Worm (Caenorhabditis elegans): ENCODE data around the gene lev-9.

The lev-9 gene

DNA sequence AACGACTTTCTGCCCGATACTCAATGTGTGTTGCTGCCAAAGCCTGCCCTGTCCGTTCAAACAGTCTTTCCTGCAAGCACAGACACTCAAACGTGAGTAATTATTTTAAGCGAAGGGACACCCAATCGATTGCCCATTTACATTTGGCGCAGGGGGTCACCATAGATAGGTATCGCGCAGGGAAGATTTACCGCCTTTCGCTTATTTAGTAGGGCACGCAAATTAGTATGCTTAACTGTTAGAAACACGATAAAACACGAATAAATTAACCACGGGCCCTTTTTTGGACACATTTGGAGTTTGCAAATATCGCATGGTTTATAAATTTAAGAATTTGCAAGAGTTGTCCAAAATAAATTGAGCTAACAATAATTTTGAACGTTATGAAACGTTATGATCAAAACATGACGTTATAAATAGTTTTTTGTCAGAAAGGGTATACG lies 4.9 kb upstream of the lev-9 start (continued):
- TF ChIP-seq unc-86 (tag; optimal IDR thresholded peaks at IDR 0.05) (peak; percentile 98), elt-2 (tag; optimal IDR thresholded peaks at IDR 0.05) (peak; percentile 96), nhr-84 (tag; optimal IDR thresholded peaks at IDR 0.05) (peak; percentile 52), lin-15B (tag; optimal IDR thresholded peaks at IDR 0.05) (peak; percentile 29), lin-13 (GFP tag; optimal IDR thresholded peaks at IDR 0.05) (peak; percentile 95)

DNA sequence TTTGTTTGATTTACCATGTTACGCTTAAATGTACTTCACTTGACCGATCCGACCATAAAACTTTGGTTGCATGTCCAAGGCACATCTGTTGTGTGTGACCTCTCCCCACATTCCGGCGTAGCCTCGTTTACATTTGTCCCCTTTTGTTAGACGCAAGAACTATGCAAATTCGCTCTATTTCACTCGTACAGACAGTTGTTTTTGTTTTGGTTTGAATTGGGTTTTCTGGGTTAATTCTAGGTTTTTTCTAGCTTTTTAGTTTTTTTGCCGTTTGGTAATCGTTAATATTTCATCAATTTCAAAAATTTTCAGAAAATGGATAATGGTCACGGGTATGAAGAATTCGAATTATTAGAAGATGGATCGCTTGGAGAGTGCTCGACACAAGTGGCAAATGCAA lies 1.3 kb upstream of the lev-9 start, which contains the start of gene mom-1:
TSS of gene mom-1 (plus strand) at position 301 of the 400 bp plus-strand sequence.
- no peak for TF ChIP-seq isw-1 (GFP tag; IDR thresholded peaks at IDR 0.05)
- no peak for TF ChIP-seq lir-3 (tag; optimal IDR thresholded peaks at IDR 0.05; ENCODE audit: poor library complexity)
- no peak for TF ChIP-seq nhr-237 (tag; optimal IDR thresholded peaks at IDR 0.05)
- no peak for TF ChIP-seq efl-1 (optimal IDR thresholded peaks at IDR 0.05)
- no peak for TF ChIP-seq efl-1 (GFP tag; optimal IDR thresholded peaks at IDR 0.05 in 1 of 2)
- no peak for TF ChIP-seq nhr-19 (GFP tag; conservative IDR thresholded peaks at IDR 0.05)
- TF ChIP-seq sup-37 (GFP tag; optimal IDR thresholded peaks at IDR 0.05): no peak
- TF ChIP-seq ceh-90 (tag; optimal IDR thresholded peaks at IDR 0.05): no peak
- TF ChIP-seq mef-2 (tag; optimal IDR thresholded peaks at IDR 0.05): no peak
- TF ChIP-seq elt-3 (tag; optimal IDR thresholded peaks at IDR 0.05): no peak
- no peak for TF ChIP-seq efl-3 (GFP tag; optimal IDR thresholded peaks at IDR 0.05)
- TF ChIP-seq hlh-4 (tag; optimal IDR thresholded peaks at IDR 0.05): no peak
- TF ChIP-seq ces-1 (GFP tag; optimal IDR thresholded peaks at IDR 0.05): no peak
- TF ChIP-seq sptf-1 (tag; optimal IDR thresholded peaks at IDR 0.05): no peak
- no peak for TF ChIP-seq lin-14 (GFP tag; optimal IDR thresholded peaks at IDR 0.05)
- TF ChIP-seq ets-5 (GFP tag; IDR thresholded peaks at IDR 0.05): no peak
- no peak for TF ChIP-seq blmp-1 (tag; optimal IDR thresholded peaks at IDR 0.05)
- no peak for TF ChIP-seq snpc-4 (tag; optimal IDR thresholded peaks at IDR 0.05)
- no peak for TF ChIP-seq grh-1 (GFP tag; IDR thresholded peaks at IDR 0.05)
- TF ChIP-seq ama-1 (optimal IDR thresholded peaks at IDR 0.05): no peak

DNA sequence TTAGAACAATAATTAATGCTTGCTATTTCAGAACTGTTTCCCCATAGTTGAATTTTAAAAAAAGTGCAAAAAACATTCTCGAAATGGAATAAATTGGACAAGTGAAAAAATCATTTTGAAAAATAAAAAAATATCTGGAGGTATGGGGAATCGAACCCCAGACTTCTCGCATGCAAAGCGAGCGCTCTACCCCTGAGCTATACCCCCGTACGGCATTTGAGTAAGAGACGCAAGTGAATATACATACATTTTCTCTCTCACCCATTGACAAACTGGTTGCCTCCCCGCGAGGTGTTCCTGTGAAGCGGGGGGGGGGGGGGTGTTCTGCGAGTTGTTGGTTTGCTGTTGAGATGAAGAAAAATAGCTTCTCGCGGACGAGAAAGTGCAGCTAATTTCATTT lies 611 bp upstream of the lev-9 start:
- TF ChIP-seq nhr-84 (tag; optimal IDR thresholded peaks at IDR 0.05): no peak
- TF ChIP-seq ceh-8 (GFP tag; optimal IDR thresholded peaks at IDR 0.05): no peak
- TF ChIP-seq elt-3 (tag; optimal IDR thresholded peaks at IDR 0.05): peak in 1 of 6 experiments; percentile 31
- no peak for TF ChIP-seq sox-4 (tag; optimal IDR thresholded peaks at IDR 0.05)
- no peak for TF ChIP-seq alr-1 (tag; optimal IDR thresholded peaks at IDR 0.05; ENCODE audit: borderline replicate concordance)
- TF ChIP-seq mef-2 (tag; optimal IDR thresholded peaks at IDR 0.05): no peak
- no peak for TF ChIP-seq sptf-1 (tag; optimal IDR thresholded peaks at IDR 0.05)
- TF ChIP-seq fos-1 (tag; optimal IDR thresholded peaks at IDR 0.05): no peak
- TF ChIP-seq efl-1 (optimal IDR thresholded peaks at IDR 0.05): peak; percentile 2 to 9
- no peak for TF ChIP-seq efl-1 (GFP tag; optimal IDR thresholded peaks at IDR 0.05 in 1 of 2)
- peak; percentile 17 for TF ChIP-seq zip-4 (GFP tag; optimal IDR thresholded peaks at IDR 0.05)
- peak; percentile 27 for TF ChIP-seq fkh-8 (tag; optimal IDR thresholded peaks at IDR 0.05)
- TF ChIP-seq nhr-19 (GFP tag; conservative IDR thresholded peaks at IDR 0.05): peak; percentile 65
- no peak for TF ChIP-seq sup-37 (GFP tag; optimal IDR thresholded peaks at IDR 0.05)
- peak; percentile 12 to 52 for TF ChIP-seq lin-35 (GFP tag; optimal IDR thresholded peaks at IDR 0.05)
- no peak for TF ChIP-seq hpl-2 (GFP tag; optimal IDR thresholded peaks at IDR 0.05)
- no peak for TF ChIP-seq unc-98 (GFP tag; IDR thresholded peaks at IDR 0.05)
- TF ChIP-seq swsn-7 (tag; optimal IDR thresholded peaks at IDR 0.05): peak; percentile 35
- no peak for TF ChIP-seq pqm-1 (tag; optimal IDR thresholded peaks at IDR 0.05)
- TF ChIP-seq unc-30 (tag; optimal IDR thresholded peaks at IDR 0.05): no peak
- no peak for TF ChIP-seq hlh-4 (tag; optimal IDR thresholded peaks at IDR 0.05)
- TF ChIP-seq ztf-4 (tag; optimal IDR thresholded peaks at IDR 0.05): no peak
- no peak for TF ChIP-seq C04F5.9 (tag; optimal IDR thresholded peaks at IDR 0.05)
- TF ChIP-seq ceh-82 (tag; optimal IDR thresholded peaks at IDR 0.05): peak in 2 of 3 experiments; percentile 10 to 38
- TF ChIP-seq fkh-10 (GFP tag; optimal IDR thresholded peaks at IDR 0.05): no peak
- peak; percentile 70 for TF ChIP-seq nhr-85 (tag)
- TF ChIP-seq irx-1 (tag; optimal IDR thresholded peaks at IDR 0.05): peak; percentile 15
- peak; percentile 53 for TF ChIP-seq nhr-90 (tag; optimal IDR thresholded peaks at IDR 0.05; ENCODE audit: poor library complexity)
- TF ChIP-seq skn-1 (tag; optimal IDR thresholded peaks at IDR 0.05): peak; percentile 41
- TF ChIP-seq snu-23 (GFP tag; optimal IDR thresholded peaks at IDR 0.05): peak; percentile 68
- no peak for TF ChIP-seq nhr-28 (tag; optimal IDR thresholded peaks at IDR 0.05)
- peak; percentile 41 for TF ChIP-seq rnt-1 (tag; optimal IDR thresholded peaks at IDR 0.05)
- TF ChIP-seq tbx-2 (tag; optimal IDR thresholded peaks at IDR 0.05): peak; percentile 33
- 0 out of 2 replicates have a peak, but pooled peaks have one; percentile 9 for TF ChIP-seq ceh-88 (GFP tag; IDR thresholded peaks at IDR 0.05)
- TF ChIP-seq elt-2 (tag; optimal IDR thresholded peaks at IDR 0.05): peak; percentile 1

All from whole organism, L1 larva.